Worm (Caenorhabditis elegans) whole organism, young adult: Measurements from ENCODE around the gene sre-5.

ENCODE experiments used
- B0035.1 ChIP-seq: sonication (generic microtip); optimal IDR thresholded peaks from 2 replicates; lab custom pipeline; 2016; ENCODE audit warnings: missing genetic modification characterization, mild to moderate bottlenecking, missing compliant biosample characterization, missing genotype, missing genetic modification reagents
- B0336.3 ChIP-seq: fragments of 200-800 bp; sonication (Bioruptor generic); IDR thresholded peaks from 2 replicates; pipeline ENCODE4 v1.3.6; 2022; ENCODE audit warnings: missing genetic modification characterization, missing compliant biosample characterization
- F10E7.11 ChIP-seq: sonication (generic microtip); optimal IDR thresholded peaks from 2 replicates; lab custom pipeline; 2017; ENCODE audit warnings: mild to moderate bottlenecking, missing genetic modification characterization, moderate library complexity, missing compliant biosample characterization
- F22D6.2 ChIP-seq: sonication (generic microtip); optimal IDR thresholded peaks from 2 replicates; lab custom pipeline; 2016; ENCODE audit warnings: mild to moderate bottlenecking, missing genetic modification characterization, missing compliant biosample characterization
- F23B12.7 ChIP-seq: sonication (generic microtip); optimal IDR thresholded peaks from 2 replicates; lab custom pipeline; 2017; ENCODE audit warnings: missing genetic modification characterization, mild to moderate bottlenecking, missing compliant biosample characterization, antibody characterized with exemption, moderate library complexity; ENCODE audit not compliant: insufficient read depth
- F55B11.4 ChIP-seq: sonication (generic microtip); optimal IDR thresholded peaks from 2 replicates; lab custom pipeline; 2016; ENCODE audit warnings: missing compliant biosample characterization, missing genetic modification characterization, borderline replicate concordance; ENCODE audit not compliant: insufficient read depth
- K12H6.12 ChIP-seq: fragments of 200-800 bp; sonication (Bioruptor generic); optimal IDR thresholded peaks from 2 replicates; lab custom pipeline; 2018; ENCODE audit warnings: mild to moderate bottlenecking, missing genetic modification characterization, missing compliant biosample characterization
- Y95B8A.8 ChIP-seq: fragments of 200-800 bp; sonication (Bioruptor generic); IDR thresholded peaks from 2 replicates; pipeline ENCODE4 v1.3.6; 2022; ENCODE audit warnings: missing genetic modification reagents, missing genetic modification characterization, missing compliant biosample characterization
- aptf-2 ChIP-seq: fragments of 200-800 bp; sonication (Bioruptor generic); conservative IDR thresholded peaks from 2 replicates; pipeline ENCODE4 v1.3.6; 2022; ENCODE audit warnings: missing genetic modification reagents, missing genetic modification characterization, missing compliant biosample characterization
- attf-5 ChIP-seq: fragments of 200-800 bp; sonication (Bioruptor generic); optimal IDR thresholded peaks from 2 replicates; lab custom pipeline; 2018; ENCODE audit warnings: mild to moderate bottlenecking, missing genetic modification characterization, missing compliant biosample characterization
- cebp-1 ChIP-seq, 2 experiments: fragments of 200-800 bp in 1 of 2; sonication (Bioruptor generic) in 1 of 2; sonication (generic microtip) in 1 of 2; IDR thresholded peaks in 1 of 2; optimal IDR thresholded peaks in 1 of 2; 2 replicates each; pipeline versions ENCODE4 v1.3.6 to Lab custom; 2017 to 2022; ENCODE audit warnings: missing compliant biosample characterization in 2 of 2, missing genetic modification characterization in 2 of 2, mild to moderate bottlenecking in 1 of 2, missing genetic modification reagents in 1 of 2, moderate library complexity in 1 of 2
- ceh-27 ChIP-seq: fragments of 200-800 bp; sonication (Bioruptor generic); optimal IDR thresholded peaks from 2 replicates; lab custom pipeline; 2018; ENCODE audit warnings: mild to moderate bottlenecking, missing genetic modification characterization, moderate library complexity, missing compliant biosample characterization
- ceh-58 ChIP-seq: fragments of 200-800 bp; sonication (Bioruptor generic); IDR thresholded peaks from 2 replicates; pipeline ENCODE4 v1.3.6; 2022; ENCODE audit warnings: missing genetic modification characterization, missing compliant biosample characterization
- dpl-1 ChIP-seq: fragments of 150-350 bp; optimal IDR thresholded peaks from 2 replicates; lab custom pipeline; 2014; ENCODE audit warnings: missing biosample characterization, missing genetic modification reagents, missing genetic modification characterization
- egl-44 ChIP-seq: fragments of 200-800 bp; sonication (Bioruptor generic); IDR thresholded peaks from 2 replicates; pipeline ENCODE4 v1.3.6; 2022; ENCODE audit warnings: missing genetic modification reagents, missing genetic modification characterization, missing compliant biosample characterization
- ekl-4 ChIP-seq: fragments of 200-800 bp; sonication (Bioruptor generic); IDR thresholded peaks from 2 replicates; pipeline ENCODE4 v1.3.6; 2022; ENCODE audit warnings: missing genetic modification reagents, missing genetic modification characterization, missing compliant biosample characterization
- ets-4 ChIP-seq: fragments of 200-800 bp; sonication (Bioruptor generic); optimal IDR thresholded peaks from 2 replicates; lab custom pipeline; 2018; ENCODE audit warnings: mild to moderate bottlenecking, missing genetic modification characterization, missing compliant biosample characterization
- him-1 ChIP-seq: sonication (generic microtip); optimal IDR thresholded peaks from 2 replicates; lab custom pipeline; 2016; ENCODE audit warnings: missing genotype, missing genetic modification reagents, missing genetic modification characterization, missing compliant biosample characterization
- hlh-26 ChIP-seq: fragments of 200-800 bp; sonication (Bioruptor generic); conservative IDR thresholded peaks from 2 replicates; pipeline ENCODE4 v1.3.6; 2022; ENCODE audit warnings: missing genetic modification reagents, missing genetic modification characterization, missing compliant biosample characterization
- hmg-1.2 ChIP-seq: fragments of 200-800 bp; sonication (Bioruptor generic); IDR thresholded peaks from 2 replicates; pipeline ENCODE4 v1.3.6; 2022; ENCODE audit warnings: missing genetic modification reagents, missing genetic modification characterization, missing compliant biosample characterization
- hsf-1 ChIP-seq: fragments of 200-800 bp; sonication (Bioruptor generic); IDR thresholded peaks from 2 replicates; pipeline ENCODE4 v1.3.6; 2022; ENCODE audit warnings: missing genetic modification reagents, missing genetic modification characterization, missing compliant biosample characterization
- lag-1 ChIP-seq: fragments of 200-800 bp; sonication (Bioruptor generic); IDR thresholded peaks from 2 replicates; pipeline ENCODE4 v1.3.6; 2022; ENCODE audit warnings: missing genetic modification reagents, missing genetic modification characterization, missing compliant biosample characterization
- lin-26 ChIP-seq: fragments of 200-800 bp; sonication (Bioruptor generic); IDR thresholded peaks from 2 replicates; pipeline ENCODE4 v1.3.6; 2022; ENCODE audit warnings: missing genetic modification reagents, missing genetic modification characterization, missing compliant biosample characterization
- lin-54 ChIP-seq: fragments of 200-800 bp; sonication (Bioruptor generic); optimal IDR thresholded peaks from 2 replicates; lab custom pipeline; 2018; ENCODE audit warnings: mild to moderate bottlenecking, missing genetic modification characterization, missing compliant biosample characterization
- lsl-1 ChIP-seq: fragments of 200-800 bp; sonication (Bioruptor generic); optimal IDR thresholded peaks from 2 replicates; lab custom pipeline; 2018; ENCODE audit warnings: mild to moderate bottlenecking, missing genetic modification characterization, moderate library complexity, missing compliant biosample characterization
- lsy-27 ChIP-seq: sonication (generic microtip); optimal IDR thresholded peaks from 2 replicates; lab custom pipeline; 2017; ENCODE audit warnings: missing genetic modification characterization, mild to moderate bottlenecking, missing compliant biosample characterization, antibody characterized with exemption, missing genotype, borderline replicate concordance; ENCODE audit not compliant: insufficient read depth
- madf-6 ChIP-seq: fragments of 200-800 bp; sonication (Bioruptor generic); IDR thresholded peaks from 2 replicates; pipeline ENCODE4 v1.3.6; 2022; ENCODE audit warnings: missing genetic modification reagents, missing genetic modification characterization, missing compliant biosample characterization
- madf-8 ChIP-seq: fragments of 200-800 bp; sonication (Bioruptor generic); conservative IDR thresholded peaks from 2 replicates; pipeline ENCODE4 v1.3.6; 2022; ENCODE audit warnings: missing genetic modification reagents, missing genetic modification characterization, missing compliant biosample characterization
- mcd-1 ChIP-seq: fragments of 200-800 bp; sonication (Bioruptor generic); IDR thresholded peaks from 2 replicates; pipeline ENCODE4 v1.3.6; 2022; ENCODE audit warnings: missing genetic modification reagents, missing genetic modification characterization, missing compliant biosample characterization
- nfya-2 ChIP-seq: fragments of 200-800 bp; sonication (Bioruptor generic); IDR thresholded peaks from 2 replicates; pipeline ENCODE4 v1.3.6; 2022; ENCODE audit warnings: missing genetic modification reagents, missing genetic modification characterization, missing compliant biosample characterization
- nhr-120 ChIP-seq: fragments of 200-800 bp; sonication (Bioruptor generic); IDR thresholded peaks from 2 replicates; pipeline ENCODE4 v1.3.6; 2022; ENCODE audit warnings: missing genetic modification characterization, missing compliant biosample characterization
- nhr-179 ChIP-seq: sonication (generic microtip); optimal IDR thresholded peaks from 2 replicates; lab custom pipeline; 2016; ENCODE audit warnings: mild to moderate bottlenecking, missing genetic modification characterization, missing compliant biosample characterization
- nhr-27 ChIP-seq: fragments of 200-800 bp; sonication (Bioruptor generic); optimal IDR thresholded peaks from 2 replicates; lab custom pipeline; 2018; ENCODE audit warnings: mild to moderate bottlenecking, missing genetic modification characterization, moderate library complexity, missing compliant biosample characterization
- nhr-90 ChIP-seq: sonication (generic microtip); optimal IDR thresholded peaks from 2 replicates; lab custom pipeline; 2016; ENCODE audit warnings: missing genotype, mild to moderate bottlenecking, missing genetic modification characterization, missing compliant biosample characterization
- pbrm-1 ChIP-seq: fragments of 200-800 bp; sonication (Bioruptor generic); IDR thresholded peaks from 2 replicates; pipeline ENCODE4 v1.3.6; 2022; ENCODE audit warnings: missing genetic modification reagents, missing genetic modification characterization, missing compliant biosample characterization
- pha-4 ChIP-seq: fragments of 150-350 bp; sonication (generic microtip); optimal IDR thresholded peaks from 2 replicates; lab custom pipeline; 2014; ENCODE audit warnings: missing biosample characterization, missing genetic modification reagents, missing genetic modification characterization
- sea-2 ChIP-seq: fragments of 200-800 bp; sonication (Bioruptor generic); IDR thresholded peaks from 2 replicates; pipeline ENCODE4 v1.3.6; 2022; ENCODE audit warnings: missing genetic modification characterization, missing compliant biosample characterization
- snpc-1.1 ChIP-seq: sonication (generic microtip); optimal IDR thresholded peaks from 2 replicates; lab custom pipeline; 2017; ENCODE audit warnings: missing genetic modification characterization, mild to moderate bottlenecking, missing compliant biosample characterization, antibody characterized with exemption, moderate library complexity, missing genotype, missing genetic modification reagents; ENCODE audit not compliant: insufficient read depth
- snpc-1.3 ChIP-seq: sonication (generic microtip); optimal IDR thresholded peaks from 2 replicates; lab custom pipeline; 2017; ENCODE audit warnings: missing genetic modification characterization, mild to moderate bottlenecking, missing compliant biosample characterization, antibody characterized with exemption, moderate library complexity, missing genotype, missing genetic modification reagents; ENCODE audit not compliant: insufficient read depth
- tlf-1 ChIP-seq: fragments of 200-800 bp; sonication (Bioruptor generic); optimal IDR thresholded peaks from 2 replicates; lab custom pipeline; 2018; ENCODE audit warnings: mild to moderate bottlenecking, missing genetic modification characterization, missing compliant biosample characterization
- unc-130 ChIP-seq: sonication (generic microtip); optimal IDR thresholded peaks from 2 replicates; lab custom pipeline; 2016; ENCODE audit warnings: missing genetic modification reagents, missing genetic modification characterization, missing compliant biosample characterization
- xnd-1 ChIP-seq: sonication (generic microtip); optimal IDR thresholded peaks from 2 replicates; lab custom pipeline; 2016; ENCODE audit warnings: missing genotype, missing genetic modification reagents, missing genetic modification characterization, missing compliant biosample characterization
- ztf-22 ChIP-seq: fragments of 200-800 bp; sonication (Bioruptor generic); optimal IDR thresholded peaks from 2 replicates; lab custom pipeline; 2018; ENCODE audit warnings: mild to moderate bottlenecking, missing genetic modification characterization, moderate library complexity, missing compliant biosample characterization
- ztf-25 ChIP-seq: fragments of 200-800 bp; sonication (Bioruptor generic); IDR thresholded peaks from 2 replicates; pipeline ENCODE4 v1.3.6; 2022; ENCODE audit warnings: missing genetic modification reagents, missing genetic modification characterization, missing compliant biosample characterization
- ztf-26 ChIP-seq: sonication (generic microtip); optimal IDR thresholded peaks from 2 replicates; lab custom pipeline; 2017; ENCODE audit warnings: missing genetic modification characterization, missing compliant biosample characterization
- ztf-3 ChIP-seq: fragments of 200-800 bp; sonication (Bioruptor generic); optimal IDR thresholded peaks from 2 replicates; lab custom pipeline; 2018; ENCODE audit warnings: mild to moderate bottlenecking, missing genetic modification characterization, missing compliant biosample characterization
- ztf-6 ChIP-seq: fragments of 200-800 bp; sonication (Bioruptor generic); IDR thresholded peaks from 2 replicates; pipeline ENCODE4 v1.3.6; 2022; ENCODE audit warnings: missing genetic modification reagents, missing genetic modification characterization, missing compliant biosample characterization

sre-5 gene

ce11 chrIV:3524584-3525020, 40.4 kb upstream of the sre-5 start (continued):
- no peak for TF ChIP-seq ets-4
- TF ChIP-seq hmg-1.2 (GFP tag; lab: Robert Waterston, UW) = peak; percentile 71
- peak; percentile 64; the same call in 1 of the 2 replicates for TF ChIP-seq egl-44
- TF ChIP-seq hsf-1 = no peak
- no peak for TF ChIP-seq unc-130
- TF ChIP-seq pha-4 (tag; lab: Kevin White, UChicago) = no peak
- TF ChIP-seq ztf-22 = no peak
- no peak for TF ChIP-seq nhr-27 (tag; lab: Kevin White, UChicago)
- peak; percentile 68 for TF ChIP-seq attf-5 (GFP tag; lab: Kevin White, UChicago)
- TF ChIP-seq ekl-4 (GFP tag; lab: Robert Waterston, UW) = peak; percentile 24; the same call in 1 of the 2 replicates
- TF ChIP-seq aptf-2 (GFP tag; lab: Robert Waterston, UW) = no peak
- TF ChIP-seq mcd-1 (GFP tag; lab: Robert Waterston, UW) = peak; percentile 60; the same call in 1 of the 2 replicates
- TF ChIP-seq lsy-27 = no peak
- TF ChIP-seq ztf-6 (GFP tag; lab: Robert Waterston, UW) = no peak
- TF ChIP-seq lin-26 = peak; percentile 94
- TF ChIP-seq nhr-90 (tag; lab: Kevin White, UChicago) = peak; percentile 67
- TF ChIP-seq B0035.1 (tag; lab: Kevin White, UChicago) = no peak
- TF ChIP-seq dpl-1 = no peak
- no peak for TF ChIP-seq ztf-3 (GFP tag; lab: Kevin White, UChicago)
- TF ChIP-seq F23B12.7 = peak; percentile 43
- TF ChIP-seq madf-6 (GFP tag; lab: Robert Waterston, UW) = peak; percentile 59
- TF ChIP-seq nfya-2 = no peak
- TF ChIP-seq xnd-1 (tag; lab: Kevin White, UChicago) = no peak
- 0 out of 2 replicates have a peak, but pooled peaks have one; percentile 10 for TF ChIP-seq madf-8
- TF ChIP-seq nhr-179 (tag; lab: Kevin White, UChicago) = no peak
- no peak for TF ChIP-seq ceh-58 (GFP tag; lab: Robert Waterston, UW)
- TF ChIP-seq B0336.3 (GFP tag; lab: Robert Waterston, UW) = 0 out of 2 replicates have a peak, but pooled peaks have one; percentile 20
- peak; percentile 77; the same call in 1 of the 2 replicates for TF ChIP-seq Y95B8A.8 (GFP tag; lab: Robert Waterston, UW)
- TF ChIP-seq lsl-1 (GFP tag; lab: Kevin White, UChicago) = peak; percentile 25
- TF ChIP-seq lin-54 = peak; percentile 58
- TF ChIP-seq ztf-25 (GFP tag; lab: Robert Waterston, UW) = peak; percentile 68; the same call in 1 of the 2 replicates
- TF ChIP-seq sea-2 (GFP tag; lab: Robert Waterston, UW) = no peak
- TF ChIP-seq K12H6.12 = peak; percentile 27
- peak; percentile 33 for TF ChIP-seq F10E7.11
- peak; percentile 71 for TF ChIP-seq pbrm-1 (GFP tag; lab: Robert Waterston, UW)
- TF ChIP-seq snpc-1.1 (tag; lab: Kevin White, UChicago) = no peak
- TF ChIP-seq cebp-1 (GFP tag; IDR thresholded peaks at IDR 0.05; lab: Robert Waterston, UW) = peak; percentile 18; the same call in 1 of the 2 replicates
- peak; percentile 66 for TF ChIP-seq cebp-1 (tag; optimal IDR thresholded peaks at IDR 0.05; lab: Kevin White, UChicago)
- TF ChIP-seq tlf-1 (GFP tag; lab: Kevin White, UChicago) = no peak
- no peak for TF ChIP-seq lag-1 (GFP tag; lab: Robert Waterston, UW)
- TF ChIP-seq ceh-27 (GFP tag; lab: Kevin White, UChicago) = peak; percentile 53
- TF ChIP-seq F22D6.2 (tag; lab: Kevin White, UChicago) = no peak
- peak; percentile 19 for TF ChIP-seq snpc-1.3 (tag; lab: Kevin White, UChicago)
- no peak for TF ChIP-seq him-1 (tag; lab: Kevin White, UChicago)
- peak; percentile 69 for TF ChIP-seq ztf-26 (tag; lab: Kevin White, UChicago)
- no peak for TF ChIP-seq F55B11.4
- no peak for TF ChIP-seq nhr-120 (GFP tag; lab: Robert Waterston, UW)
- TF ChIP-seq hlh-26 (GFP tag; lab: Robert Waterston, UW) = no peak
